Fruit fly (Drosophila melanogaster): Measurements from ENCODE around the gene LysS.

DNA sequence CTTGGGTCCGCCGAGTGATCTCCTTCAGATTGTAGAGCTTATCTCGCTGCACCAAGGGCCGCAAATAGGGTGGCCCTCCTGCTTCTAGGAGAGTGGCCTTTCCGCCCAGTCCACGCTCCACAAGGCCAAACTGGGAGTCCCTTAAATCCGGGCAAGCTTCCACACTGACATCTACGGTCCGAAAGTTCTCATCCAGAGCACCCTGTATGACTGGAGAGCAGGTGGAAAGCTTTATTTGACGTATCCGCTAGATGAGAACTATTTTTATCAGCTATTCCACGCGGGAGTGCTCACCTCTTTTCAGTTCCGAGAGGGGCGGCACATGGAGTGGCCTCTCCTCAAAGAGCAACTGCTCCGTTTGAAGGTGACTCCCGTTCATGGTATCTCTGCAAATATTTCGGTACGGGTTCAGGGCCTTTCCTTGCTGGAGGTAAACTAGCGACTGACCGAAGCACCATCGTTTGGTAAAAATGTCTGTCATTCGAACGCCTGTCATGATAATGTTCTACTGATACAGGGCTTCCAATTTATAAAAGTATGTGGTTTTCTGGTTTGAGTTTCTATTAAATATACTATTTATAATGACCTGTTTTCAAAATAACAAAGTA lies 24.9 kb upstream of the LysS start, which contains the start of gene meep:
- no peak for TF ChIP-seq HLH106 (tag; optimal IDR thresholded peaks at IDR 0.05)
- no peak for TF ChIP-seq CG9705 (GFP tag; optimal IDR thresholded peaks at IDR 0.05)
- no peak for TF ChIP-seq h (GFP tag; optimal IDR thresholded peaks at IDR 0.05)
- TF ChIP-seq psq (GFP tag; optimal IDR thresholded peaks at IDR 0.05) = no peak
- TF ChIP-seq Abd-B (GFP tag; optimal IDR thresholded peaks at IDR 0.05) = no peak
- TF ChIP-seq GATAd (GFP tag; optimal IDR thresholded peaks at IDR 0.05) = no peak
- TF ChIP-seq brk (GFP tag; optimal IDR thresholded peaks at IDR 0.05) = no peak

Measured in whole organism, wandering third instar larva.